Worm (Caenorhabditis elegans): ENCODE data around the gene F26F2.8.
A peak's percentile ranks its signal among the peaks of the same experiment; 100 is the strongest.

F26F2.8 gene

DNA sequence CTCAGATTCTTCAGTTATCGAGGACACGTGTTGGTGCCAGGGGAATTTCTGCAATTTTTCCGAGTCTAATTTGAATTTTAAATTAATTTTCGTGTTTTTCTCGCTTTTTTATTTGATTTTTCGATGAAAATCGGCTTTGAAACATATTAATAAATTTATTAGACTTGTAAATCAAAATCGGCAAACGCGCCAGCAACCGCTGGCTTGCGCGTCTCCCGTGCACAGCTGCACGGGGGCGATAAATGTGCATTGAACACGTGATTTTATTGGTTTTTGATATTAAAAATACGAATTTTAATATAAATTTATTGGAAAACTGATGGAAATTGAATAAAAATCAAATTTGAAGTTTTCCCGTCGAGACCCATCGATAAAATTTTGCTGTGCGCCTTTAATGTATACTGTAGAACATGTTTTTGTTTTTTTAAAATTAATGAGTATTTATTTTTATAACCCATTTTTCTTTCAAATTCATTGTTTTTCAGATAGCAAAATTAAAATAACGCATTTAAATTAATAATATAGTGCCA lies 1.2 kb downstream of the F26F2.8 start, which contains the start of gene F26F2.7:
TSS of gene F26F2.7 (plus strand) at position 480 of the 530 bp plus-strand sequence.
- TF ChIP-seq mbf-1 (tag; optimal IDR thresholded peaks at IDR 0.05) (no peak), lin-11 (tag; optimal IDR thresholded peaks at IDR 0.05) (peak; percentile 75), unc-62 (GFP tag; optimal IDR thresholded peaks at IDR 0.05) (no peak), nhr-21 (tag; optimal IDR thresholded peaks at IDR 0.05) (peak; percentile 58), zag-1 (tag; optimal IDR thresholded peaks at IDR 0.05) (peak; percentile 34), lsy-2 (tag; optimal IDR thresholded peaks at IDR 0.05) (peak; percentile 82 to 93), sma-3 (GFP tag; optimal IDR thresholded peaks at IDR 0.05) (peak; percentile 80), snpc-4 (tag; optimal IDR thresholded peaks at IDR 0.05) (peak; percentile 43), gmeb-1 (tag; optimal IDR thresholded peaks at IDR 0.05) (peak; percentile 80), R02D3.7 (tag; optimal IDR thresholded peaks at IDR 0.05) (peak; percentile 21), nhr-10 (tag; optimal IDR thresholded peaks at IDR 0.05) (no peak), F13H6.1 (tag; optimal IDR thresholded peaks at IDR 0.05) (peak; percentile 68), mdl-1 (tag; optimal IDR thresholded peaks at IDR 0.05) (peak; percentile 30 to 45), ceh-82 (tag; optimal IDR thresholded peaks at IDR 0.05) (no peak), crh-2 (tag; optimal IDR thresholded peaks at IDR 0.05) (peak; percentile 88), lin-13 (GFP tag; optimal IDR thresholded peaks at IDR 0.05) (peak; percentile 85), mab-5 (tag; optimal IDR thresholded peaks at IDR 0.05) (peak; percentile 61), dmd-4 (tag; optimal IDR thresholded peaks at IDR 0.05) (peak; percentile 29), sem-4 (tag; optimal IDR thresholded peaks at IDR 0.05) (peak; percentile 71), ztf-4 (tag; optimal IDR thresholded peaks at IDR 0.05) (peak; percentile 61), unc-55 (GFP tag; optimal IDR thresholded peaks at IDR 0.05) (peak; percentile 75), ama-1 (optimal IDR thresholded peaks at IDR 0.05) (no peak), egl-27 (tag; optimal IDR thresholded peaks at IDR 0.05) (peak; percentile 21), C34F6.9 (tag; optimal IDR thresholded peaks at IDR 0.05) (peak; percentile 94), fos-1 (tag; optimal IDR thresholded peaks at IDR 0.05) (peak; percentile 45), ceh-16 (tag; optimal IDR thresholded peaks at IDR 0.05) (no peak)

DNA sequence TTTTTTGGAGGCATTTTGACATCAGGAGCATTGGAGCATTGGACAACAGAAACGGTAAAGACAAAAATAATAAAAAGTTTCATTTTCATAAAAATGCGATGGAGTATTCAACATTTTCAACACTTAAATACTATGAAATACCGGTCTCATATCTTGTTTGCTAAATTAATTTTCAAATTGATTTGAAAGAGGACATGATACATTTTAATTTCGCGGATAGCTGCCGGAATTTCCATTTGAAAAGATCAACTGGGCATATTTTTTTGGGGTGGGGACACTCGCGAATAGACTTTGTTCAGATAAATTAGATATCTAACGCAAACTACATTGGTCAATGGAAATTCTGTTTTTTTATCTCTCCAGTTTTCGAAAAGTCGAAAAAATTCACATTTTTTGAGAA lies 15.4 kb downstream of the F26F2.8 start, which contains the start of gene F26F2.10:
TSS of gene F26F2.10 (minus strand) at position 101 of the 400 bp plus-strand sequence.
- TF ChIP-seq nhr-11 (tag; optimal IDR thresholded peaks at IDR 0.05) (no peak), nhr-6 (tag; optimal IDR thresholded peaks at IDR 0.05) (no peak), sem-4 (tag; optimal IDR thresholded peaks at IDR 0.05) (no peak), ceh-16 (tag; optimal IDR thresholded peaks at IDR 0.05) (no peak), elt-1 (tag; optimal IDR thresholded peaks at IDR 0.05) (no peak), lin-11 (tag; optimal IDR thresholded peaks at IDR 0.05) (no peak), elt-3 (tag; optimal IDR thresholded peaks at IDR 0.05) (no peak), fos-1 (tag; optimal IDR thresholded peaks at IDR 0.05) (no peak), mab-5 (tag; optimal IDR thresholded peaks at IDR 0.05) (no peak), sma-9 (GFP tag; optimal IDR thresholded peaks at IDR 0.05) (no peak), sma-9 (tag; optimal IDR thresholded peaks at IDR 0.05) (no peak), unc-62 (GFP tag; optimal IDR thresholded peaks at IDR 0.05) (no peak)

DNA sequence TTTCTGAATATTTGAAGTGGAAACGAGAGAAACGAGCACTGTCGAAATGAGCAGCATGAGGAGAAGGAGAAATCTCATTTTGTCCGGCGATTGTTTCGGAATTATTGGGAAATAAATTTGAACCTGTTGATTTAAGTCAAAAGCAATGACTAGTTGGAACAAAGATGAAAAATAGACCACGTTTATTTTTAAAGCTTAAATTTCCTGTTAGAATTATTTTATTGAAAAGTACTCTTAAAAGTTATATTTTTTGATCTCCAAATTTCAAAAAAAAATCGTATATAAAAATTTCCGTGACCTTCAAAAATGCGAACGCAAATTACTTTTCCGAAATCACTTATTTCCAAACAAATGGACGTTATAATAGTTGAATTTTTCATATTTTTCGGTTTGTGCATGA lies 16.3 kb downstream of the F26F2.8 start, which contains the start of gene F26F2.11:
TSS of gene F26F2.11 (minus strand) at position 101 of the 400 bp plus-strand sequence.
- no peak for TF ChIP-seq unc-55 (GFP tag; optimal IDR thresholded peaks at IDR 0.05)
- no peak for TF ChIP-seq C34F6.9 (tag; optimal IDR thresholded peaks at IDR 0.05)
- no peak for TF ChIP-seq fos-1 (tag; optimal IDR thresholded peaks at IDR 0.05)
- no peak for TF ChIP-seq blmp-1 (tag; optimal IDR thresholded peaks at IDR 0.05; ENCODE audit: insufficient read depth)
- TF ChIP-seq lin-13 (GFP tag; optimal IDR thresholded peaks at IDR 0.05): no peak
- TF ChIP-seq sem-4 (tag; optimal IDR thresholded peaks at IDR 0.05): no peak
- TF ChIP-seq unc-62 (GFP tag; optimal IDR thresholded peaks at IDR 0.05): no peak
- no peak for TF ChIP-seq F13H6.1 (tag; optimal IDR thresholded peaks at IDR 0.05)
- TF ChIP-seq crh-2 (tag; optimal IDR thresholded peaks at IDR 0.05): no peak
- no peak for TF ChIP-seq gmeb-1 (tag; optimal IDR thresholded peaks at IDR 0.05)
- TF ChIP-seq alr-1 (tag; optimal IDR thresholded peaks at IDR 0.05): no peak

- no peak for TF ChIP-seq lin-39 (tag; optimal IDR thresholded peaks at IDR 0.05)
- no peak for TF ChIP-seq mbf-1 (tag; optimal IDR thresholded peaks at IDR 0.05)
- TF ChIP-seq ztf-4 (tag; optimal IDR thresholded peaks at IDR 0.05): no peak
- no peak for TF ChIP-seq mdl-1 (tag; optimal IDR thresholded peaks at IDR 0.05)
- no peak for TF ChIP-seq sma-3 (GFP tag; optimal IDR thresholded peaks at IDR 0.05)
- no peak for TF ChIP-seq aly-2 (tag; optimal IDR thresholded peaks at IDR 0.05)
- no peak for TF ChIP-seq ZK546.5 (tag; optimal IDR thresholded peaks at IDR 0.05)
- TF ChIP-seq R02D3.7 (tag; optimal IDR thresholded peaks at IDR 0.05): no peak
- TF ChIP-seq F13H6.1 (tag; optimal IDR thresholded peaks at IDR 0.05): no peak
- no peak for TF ChIP-seq ceh-16 (tag; optimal IDR thresholded peaks at IDR 0.05)
- no peak for TF ChIP-seq unc-62 (GFP tag; optimal IDR thresholded peaks at IDR 0.05)
- no peak for TF ChIP-seq elt-3 (tag; optimal IDR thresholded peaks at IDR 0.05)
- TF ChIP-seq ceh-82 (tag; optimal IDR thresholded peaks at IDR 0.05): no peak
- no peak for TF ChIP-seq nhr-11 (tag; optimal IDR thresholded peaks at IDR 0.05)
- TF ChIP-seq snpc-4 (tag; optimal IDR thresholded peaks at IDR 0.05): no peak
Measured at ce11 chrV:20597076-20597475, 17.7 kb downstream of the F26F2.8 start, which contains the start of gene F46B3.1. TSS of gene F46B3.1 (minus strand) at chrV:20597176.
